Worm (Caenorhabditis elegans) whole organism, L1 larva: ENCODE results near the gene henn-1.

Experiments
- alr-1 ChIP-seq: fragments of 200-800 bp; sonication (Bioruptor generic); optimal IDR thresholded peaks from 2 replicates; lab custom pipeline; 2018; ENCODE audit warnings: borderline replicate concordance, mild to moderate bottlenecking, missing genetic modification characterization, missing compliant biosample characterization
- aly-2 ChIP-seq: fragments of 150-350 bp; optimal IDR thresholded peaks from 2 replicates; lab custom pipeline; 2014; ENCODE audit warnings: missing biosample characterization, missing genetic modification characterization
- egl-27 ChIP-seq, 2 experiments: fragments of 150-350 bp in 1 of 2; sonication (generic microtip); optimal IDR thresholded peaks; 3 replicates each; lab custom pipeline; 2017 to 2018; ENCODE audit warnings: missing biosample characterization in 2 of 2, missing genetic modification characterization in 2 of 2, missing genetic modification reagents in 2 of 2
- mab-9 ChIP-seq: fragments of 200-800 bp; sonication (Bioruptor generic); IDR thresholded peaks from 2 replicates; pipeline ENCODE4 v1.3.6; 2022; ENCODE audit warnings: missing genetic modification reagents, missing genetic modification characterization, missing compliant biosample characterization
- nhr-11 ChIP-seq: fragments of 150-350 bp; optimal IDR thresholded peaks from 2 replicates; lab custom pipeline; 2014; ENCODE audit warnings: missing biosample characterization, missing genetic modification characterization
- nhr-47 ChIP-seq: sonication (generic microtip); optimal IDR thresholded peaks from 2 replicates; lab custom pipeline; 2016; ENCODE audit warnings: mild to moderate bottlenecking, missing genetic modification characterization, moderate library complexity, missing compliant biosample characterization
- tlp-1 ChIP-seq: fragments of 150-350 bp; optimal IDR thresholded peaks from 2 replicates; lab custom pipeline; 2014; ENCODE audit warnings: missing biosample characterization, missing genetic modification characterization
- unc-62 ChIP-seq: fragments of 150-350 bp; optimal IDR thresholded peaks from 2 replicates; lab custom pipeline; 2014; ENCODE audit warnings: missing biosample characterization, missing genetic modification reagents, missing genetic modification characterization

DNA sequence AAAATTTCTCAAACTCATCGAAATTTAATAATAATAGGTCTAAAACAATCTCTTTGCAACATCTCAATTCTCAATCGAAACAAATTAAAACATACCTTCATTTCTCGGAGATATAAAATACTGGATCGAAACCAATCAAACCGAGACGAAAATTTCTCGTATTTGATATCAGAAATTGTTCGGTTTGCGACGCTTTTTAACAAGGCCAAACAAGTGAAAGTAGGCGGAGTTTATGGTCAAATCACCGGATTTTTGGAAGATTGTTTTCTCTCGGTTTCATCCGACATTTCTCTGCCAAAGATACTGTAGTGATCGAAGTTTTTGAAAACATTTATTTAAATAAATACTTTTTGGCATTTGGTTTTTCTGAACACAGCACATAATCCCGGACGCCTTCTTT lies 2.9 kb downstream of the henn-1 start, which contains the start of gene C02F5.14:
- no peak for TF ChIP-seq tlp-1
- TF ChIP-seq mab-9, result no peak
- no peak for TF ChIP-seq alr-1 (tag; lab: Kevin White, UChicago)
- no peak for TF ChIP-seq nhr-11
- TF ChIP-seq egl-27 (tag; optimal IDR thresholded peaks at IDR 0.05; lab: Kevin White, UChicago), result no peak
- no peak for TF ChIP-seq nhr-47 (tag; lab: Kevin White, UChicago)
- no peak for TF ChIP-seq aly-2 (tag; lab: Kevin White, UChicago)
- no peak for TF ChIP-seq unc-62
